Worm (Caenorhabditis elegans): ENCODE results near the gene F09E5.7.

Gene F09E5.7

DNA sequence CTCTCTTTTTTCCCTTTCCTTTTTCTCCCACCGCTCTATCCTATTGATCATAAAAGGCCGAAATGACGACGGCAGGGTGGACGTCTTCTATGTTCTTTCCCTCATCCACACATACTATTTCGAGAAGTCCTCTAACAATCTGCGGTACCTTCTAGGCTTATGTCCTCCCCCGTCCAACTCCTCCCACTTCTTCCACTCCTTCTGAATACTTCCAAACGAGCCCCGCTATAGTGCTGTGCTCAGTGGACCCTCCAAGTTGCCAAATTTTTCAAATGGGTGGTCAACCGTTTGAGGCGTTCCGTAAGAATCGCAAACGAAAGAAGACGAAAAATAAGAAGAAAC is 15.9 kb upstream of the F09E5.7 start:
- TF ChIP-seq ceh-88 (GFP tag; IDR thresholded peaks at IDR 0.05) (peak; percentile 44; the same call in 1 of the 2 replicates), elt-3 (tag; optimal IDR thresholded peaks at IDR 0.05) (no peak), C16A3.4 (tag; optimal IDR thresholded peaks at IDR 0.05) (peak; percentile 6), xbp-1 (tag; optimal IDR thresholded peaks at IDR 0.05) (no peak), nhr-71 (tag; optimal IDR thresholded peaks at IDR 0.05) (peak; percentile 51), efl-1 (optimal IDR thresholded peaks at IDR 0.05) (peak; percentile 32 to 38), efl-1 (GFP tag; optimal IDR thresholded peaks at IDR 0.05 in 1 of 2) (peak in 1 of 2 experiments; percentile 82), unc-98 (GFP tag; IDR thresholded peaks at IDR 0.05) (no peak), fos-1 (tag; optimal IDR thresholded peaks at IDR 0.05) (peak; percentile 6), sup-37 (GFP tag; optimal IDR thresholded peaks at IDR 0.05) (no peak), swsn-7 (tag; optimal IDR thresholded peaks at IDR 0.05) (peak; percentile 44), ztf-11 (tag; optimal IDR thresholded peaks at IDR 0.05) (no peak), snu-23 (GFP tag; optimal IDR thresholded peaks at IDR 0.05) (peak; percentile 49), mab-9 (GFP tag; IDR thresholded peaks at IDR 0.05) (peak; percentile 49; the same call in 1 of the 2 replicates), lsy-2 (tag; optimal IDR thresholded peaks at IDR 0.05) (peak; percentile 34 to 52), fkh-10 (GFP tag; optimal IDR thresholded peaks at IDR 0.05) (peak; percentile 69), sptf-1 (tag; optimal IDR thresholded peaks at IDR 0.05) (no peak), aha-1 (tag; optimal IDR thresholded peaks at IDR 0.05) (no peak), nhr-19 (GFP tag; conservative IDR thresholded peaks at IDR 0.05) (no peak), C34B4.2 (tag; optimal IDR thresholded peaks at IDR 0.05) (no peak), tlp-1 (tag; optimal IDR thresholded peaks at IDR 0.05) (no peak), lin-13 (GFP tag; optimal IDR thresholded peaks at IDR 0.05) (peak; percentile 43), pax-3 (tag; optimal IDR thresholded peaks at IDR 0.05) (no peak), aly-2 (tag; optimal IDR thresholded peaks at IDR 0.05) (no peak), ztf-4 (tag; optimal IDR thresholded peaks at IDR 0.05) (no peak), nhr-85 (tag) (no peak), ets-5 (GFP tag; IDR thresholded peaks at IDR 0.05) (no peak), tbx-2 (tag; optimal IDR thresholded peaks at IDR 0.05) (peak; percentile 37), lin-14 (GFP tag; optimal IDR thresholded peaks at IDR 0.05) (peak; percentile 91), egl-13 (tag; optimal IDR thresholded peaks at IDR 0.05) (peak; percentile 31), fkh-8 (tag; optimal IDR thresholded peaks at IDR 0.05) (peak; percentile 53), unc-86 (tag; optimal IDR thresholded peaks at IDR 0.05) (peak; percentile 70), isw-1 (GFP tag; IDR thresholded peaks at IDR 0.05) (peak; percentile 28), zag-1 (tag; optimal IDR thresholded peaks at IDR 0.05) (no peak), blmp-1 (tag; optimal IDR thresholded peaks at IDR 0.05) (peak; percentile 94), ceh-82 (tag; optimal IDR thresholded peaks at IDR 0.05) (peak; percentile 1 to 75 (median 60)), mep-1 (tag; optimal IDR thresholded peaks at IDR 0.05) (peak; percentile 31), zip-4 (GFP tag; optimal IDR thresholded peaks at IDR 0.05) (no peak), lin-35 (GFP tag; optimal IDR thresholded peaks at IDR 0.05) (peak in 1 of 2 experiments; percentile 28)

DNA sequence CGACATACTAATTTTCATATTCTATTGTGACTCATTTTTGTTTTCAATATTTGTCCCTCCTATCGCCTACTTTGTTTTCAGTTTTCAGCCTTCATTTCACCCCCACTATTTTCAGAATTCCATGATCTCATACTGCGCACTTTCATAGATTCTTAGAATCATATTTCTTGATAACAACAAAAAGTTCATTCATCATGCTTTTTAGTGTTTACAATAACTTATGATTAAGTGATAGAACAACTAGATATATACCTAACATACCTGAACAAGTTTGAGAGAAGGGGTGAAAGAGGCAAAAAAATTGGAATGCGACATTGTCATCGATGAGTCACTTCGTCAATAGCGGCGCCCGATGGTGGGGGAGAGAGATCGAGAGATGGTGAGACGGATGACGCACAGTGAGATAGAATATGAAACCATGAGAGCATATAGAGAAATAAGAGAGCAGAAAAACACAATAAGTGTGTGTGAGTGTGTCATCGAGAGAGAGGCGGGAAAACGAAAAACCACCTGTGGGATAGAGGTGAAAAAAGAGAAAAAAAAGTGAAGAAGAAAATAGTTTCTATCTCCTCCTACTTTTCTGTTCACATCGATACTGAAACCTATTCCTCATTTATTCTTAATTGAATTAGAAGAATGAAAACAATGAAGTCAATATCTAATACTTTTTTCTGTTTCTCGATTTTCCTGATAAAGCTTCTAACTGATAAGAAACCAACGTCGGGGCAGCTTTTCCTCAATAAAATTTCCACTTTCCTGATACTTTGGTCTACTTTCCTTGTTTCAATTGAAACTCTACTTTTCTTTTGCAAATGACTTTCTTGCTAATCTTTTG is 15.0 kb upstream of the F09E5.7 start:
- TF ChIP-seq nhr-90 (tag; optimal IDR thresholded peaks at IDR 0.05; ENCODE audit: poor library complexity) (peak; percentile 47), egl-27 (tag; optimal IDR thresholded peaks at IDR 0.05) (no peak), nhr-237 (tag; optimal IDR thresholded peaks at IDR 0.05) (peak; percentile 10), lin-39 (tag; optimal IDR thresholded peaks at IDR 0.05) (peak; percentile 20), efl-1 (optimal IDR thresholded peaks at IDR 0.05) (peak; percentile 64 to 76), efl-1 (GFP tag; optimal IDR thresholded peaks at IDR 0.05 in 1 of 2) (peak; percentile 57 to 84), ceh-63 (GFP tag; optimal IDR thresholded peaks at IDR 0.05) (no peak), nhr-84 (tag; optimal IDR thresholded peaks at IDR 0.05) (no peak), nhr-77 (tag; optimal IDR thresholded peaks at IDR 0.05) (peak; percentile 69), sptf-1 (tag; optimal IDR thresholded peaks at IDR 0.05) (no peak), snu-23 (GFP tag; optimal IDR thresholded peaks at IDR 0.05) (peak; percentile 85), efl-3 (GFP tag; optimal IDR thresholded peaks at IDR 0.05) (no peak), zip-4 (GFP tag; optimal IDR thresholded peaks at IDR 0.05) (no peak), fos-1 (tag; optimal IDR thresholded peaks at IDR 0.05) (peak; percentile 99), lir-3 (tag; optimal IDR thresholded peaks at IDR 0.05; ENCODE audit: poor library complexity) (peak; percentile 56), ama-1 (optimal IDR thresholded peaks at IDR 0.05) (peak; percentile 48), ces-1 (GFP tag; optimal IDR thresholded peaks at IDR 0.05) (no peak), ceh-90 (tag; optimal IDR thresholded peaks at IDR 0.05) (peak; percentile 2), nhr-85 (tag) (peak; percentile 94), fkh-10 (GFP tag; optimal IDR thresholded peaks at IDR 0.05) (no peak), C04F5.9 (tag; optimal IDR thresholded peaks at IDR 0.05) (no peak), nhr-11 (tag; optimal IDR thresholded peaks at IDR 0.05) (peak; percentile 21)
